Worm (Caenorhabditis elegans) whole organism, young adult: ENCODE measurements around the gene srg-69.

Experiments used
- B0019.2 ChIP-seq: fragments of 200-800 bp; sonication (Bioruptor generic); conservative IDR thresholded peaks from 2 replicates; pipeline ENCODE4 v1.3.6; 2022; ENCODE audit warnings: missing genetic modification reagents, missing genetic modification characterization, missing compliant biosample characterization
- F57C9.4 ChIP-seq: sonication (generic microtip); optimal IDR thresholded peaks from 2 replicates; lab custom pipeline; 2017; ENCODE audit warnings: mild to moderate bottlenecking, missing genetic modification characterization, missing compliant biosample characterization
- ceh-58 ChIP-seq: fragments of 200-800 bp; sonication (Bioruptor generic); IDR thresholded peaks from 2 replicates; pipeline ENCODE4 v1.3.6; 2022; ENCODE audit warnings: missing genetic modification characterization, missing compliant biosample characterization
- rcor-1 ChIP-seq: fragments of 200-800 bp; sonication (Bioruptor generic); IDR thresholded peaks from 2 replicates; pipeline ENCODE4 v1.3.6; 2022; ENCODE audit warnings: missing genetic modification reagents, missing genetic modification characterization, missing compliant biosample characterization
- tlf-1 ChIP-seq: fragments of 200-800 bp; sonication (Bioruptor generic); optimal IDR thresholded peaks from 2 replicates; lab custom pipeline; 2018; ENCODE audit warnings: mild to moderate bottlenecking, missing genetic modification characterization, missing compliant biosample characterization

DNA sequence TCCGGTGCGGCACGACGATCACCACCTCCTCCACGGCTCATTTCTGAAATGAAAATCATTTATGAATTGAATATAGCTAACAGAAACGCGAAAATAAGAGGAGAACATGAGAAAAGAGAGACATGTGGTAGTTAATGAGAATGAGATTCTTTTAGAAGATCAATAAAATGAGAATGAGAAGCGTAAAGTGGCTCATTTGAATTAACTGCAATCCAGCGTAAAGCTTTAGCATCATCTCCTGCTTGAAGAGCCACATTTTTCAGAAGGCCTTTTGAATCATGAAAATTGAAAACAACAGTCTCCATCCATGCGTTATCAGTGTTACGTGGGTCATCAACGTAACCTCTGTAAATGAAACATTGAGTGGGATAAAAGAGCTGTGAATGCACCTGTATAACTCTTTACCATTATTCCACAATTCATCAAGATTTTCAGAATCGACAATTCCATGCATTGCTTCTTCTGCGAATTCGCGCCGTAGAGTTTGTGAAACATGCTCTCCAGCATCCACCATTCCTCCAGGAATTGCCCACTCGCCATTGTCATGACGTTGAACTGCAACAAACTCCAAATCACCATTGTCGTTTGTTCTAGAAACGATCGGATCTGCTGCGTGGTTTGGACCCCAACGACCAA lies 33.4 kb downstream of the srg-69 start, which contains the start of gene rsp-4:
- no peak for TF ChIP-seq F57C9.4
- no peak for TF ChIP-seq ceh-58 (GFP tag; lab: Robert Waterston, UW)
- TF ChIP-seq tlf-1 (GFP tag; lab: Kevin White, UChicago), result no peak
- TF ChIP-seq rcor-1, result no peak
- TF ChIP-seq B0019.2, result no peak
